Worm (Caenorhabditis elegans): Measurements from ENCODE around the gene C25G4.2.
"Not testable (repeated sequence)": the region's sequence is repeated elsewhere in the genome, so short reads cannot be mapped to it uniquely, and the experiment has no call there.

ce11 chrIV:12478711-12479110 is 34.9 kb upstream of the C25G4.2 start, which contains the start of gene igdb-1:
- not testable (repeated sequence) for TF ChIP-seq elt-2 (tag; optimal IDR thresholded peaks at IDR 0.05); dve-1 (tag; optimal IDR thresholded peaks at IDR 0.05); ama-1 (optimal IDR thresholded peaks at IDR 0.05); pag-3 (tag; optimal IDR thresholded peaks at IDR 0.05; ENCODE audit: borderline replicate concordance)
